Fruit fly (Drosophila melanogaster): ENCODE measurements around the gene gukh.

DNA sequence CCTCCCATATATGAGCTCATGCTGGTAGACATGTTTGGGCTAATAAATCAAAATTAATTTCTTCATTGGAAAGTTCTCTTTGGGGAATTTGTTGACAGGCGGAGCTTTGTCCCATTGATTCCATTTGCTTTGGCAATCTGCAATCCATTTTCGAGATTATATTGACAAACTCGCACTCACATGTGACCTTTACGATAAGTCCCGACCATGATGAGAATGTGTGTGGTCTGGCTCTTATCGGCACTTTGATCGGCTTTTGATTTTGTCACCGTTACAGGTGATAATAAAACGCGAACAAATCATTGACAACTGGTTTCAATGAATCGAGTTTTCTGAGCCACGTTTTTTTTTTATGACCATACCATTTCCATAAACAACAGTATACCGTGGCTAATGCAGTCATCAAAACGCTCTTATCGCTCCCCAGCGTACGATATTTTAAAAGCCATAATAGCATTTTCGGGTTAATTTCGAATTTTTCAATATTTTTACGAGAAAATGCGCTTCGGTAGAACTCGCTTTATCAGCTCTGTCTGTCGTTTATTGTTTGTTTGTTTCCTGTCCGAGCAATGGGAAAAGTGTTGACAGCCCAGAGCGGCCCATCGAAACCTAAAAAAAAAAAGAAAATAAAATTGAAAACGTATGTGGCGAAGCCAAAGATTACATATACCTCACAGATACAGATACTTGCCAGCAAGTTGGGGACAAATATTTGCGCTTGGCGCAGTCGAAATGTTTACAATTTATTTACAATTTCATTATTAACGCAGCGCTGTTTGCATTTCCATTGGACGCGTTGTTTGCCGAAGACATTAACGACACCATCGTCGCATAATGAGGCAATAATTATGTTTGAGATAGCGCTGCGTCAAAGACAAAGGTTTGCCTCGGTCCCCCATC lies 13.8 kb downstream of the gukh start:
- TF ChIP-seq insv (optimal IDR thresholded peaks at IDR 0.05) (no peak), Sin3A (optimal IDR thresholded peaks at IDR 0.05) (no peak), psq (optimal IDR thresholded peaks at IDR 0.05) (no peak), Myc (optimal IDR thresholded peaks at IDR 0.05) (no peak), ttk (optimal IDR thresholded peaks at IDR 0.05) (no peak), h (optimal IDR thresholded peaks at IDR 0.05) (no peak)

Data from Kc167 (cell line).